Fruit fly (Drosophila melanogaster): ENCODE measurements around the gene CG43391.

- peak; percentile 84 for TF ChIP-seq kay (GFP tag; ENCODE audit: borderline replicate concordance)
- TF ChIP-seq Crg-1 (GFP tag; optimal IDR thresholded peaks at IDR 0.05), result no peak
- TF ChIP-seq CG14711 (tag; optimal IDR thresholded peaks at IDR 0.05), result no peak
- no peak for TF ChIP-seq cic (GFP tag; optimal IDR thresholded peaks at IDR 0.05)
- TF ChIP-seq Hr96 (GFP tag; optimal IDR thresholded peaks at IDR 0.05), result no peak
- TF ChIP-seq CG1620 (GFP tag; optimal IDR thresholded peaks at IDR 0.05), result no peak
- no peak for TF ChIP-seq Mnt (GFP tag; optimal IDR thresholded peaks at IDR 0.05)
- TF ChIP-seq ovo (GFP tag; optimal IDR thresholded peaks at IDR 0.05), result no peak
- TF ChIP-seq cnc (optimal IDR thresholded peaks at IDR 0.05), result no peak
- TF ChIP-seq tj (GFP tag; optimal IDR thresholded peaks at IDR 0.05), result peak; percentile 65
- no peak for TF ChIP-seq CG12768 (GFP tag; optimal IDR thresholded peaks at IDR 0.05)
- no peak for TF ChIP-seq CG5204 (GFP tag; optimal IDR thresholded peaks at IDR 0.05)
Observed at dm6 chr3L:11622750-11623149, 41.9 kb upstream of the CG43391 start.

Data from whole organism, adult.